Worm (Caenorhabditis elegans) whole organism, L1 larva: Measurements from ENCODE around the gene fbxa-79.

ENCODE experiments used
- F16B12.6 ChIP-seq: fragments of 150-350 bp; optimal IDR thresholded peaks from 2 replicates; lab custom pipeline; 2014; ENCODE audit warnings: missing biosample characterization, missing genetic modification characterization
- blmp-1 ChIP-seq: fragments of 150-350 bp; optimal IDR thresholded peaks from 2 replicates; lab custom pipeline; 2014; ENCODE audit warnings: missing biosample characterization, missing genetic modification characterization
- lir-3 ChIP-seq: sonication (generic microtip); optimal IDR thresholded peaks from 2 replicates; lab custom pipeline; 2016; ENCODE audit warnings: mild to moderate bottlenecking, missing genetic modification characterization, moderate library complexity, missing compliant biosample characterization; ENCODE audit not compliant: poor library complexity
- nhr-237 ChIP-seq: fragments of 150-350 bp; optimal IDR thresholded peaks from 2 replicates; lab custom pipeline; 2014; ENCODE audit warnings: missing biosample characterization, missing genetic modification characterization
- nhr-76 ChIP-seq: sonication (generic microtip); optimal IDR thresholded peaks from 2 replicates; lab custom pipeline; 2017; ENCODE audit warnings: missing biosample characterization, missing genetic modification characterization
- pag-3 ChIP-seq: sonication (generic microtip); optimal IDR thresholded peaks from 2 replicates; lab custom pipeline; 2017; ENCODE audit warnings: missing genetic modification characterization, mild to moderate bottlenecking, missing compliant biosample characterization, antibody characterized with exemption, borderline replicate concordance; ENCODE audit not compliant: insufficient read depth
- pqm-1 ChIP-seq: sonication (generic microtip); optimal IDR thresholded peaks from 3 replicates; lab custom pipeline; 2017; ENCODE audit warnings: missing biosample characterization, missing genetic modification characterization
- snpc-4 ChIP-seq: fragments of 150-350 bp; optimal IDR thresholded peaks from 2 replicates; lab custom pipeline; 2014; ENCODE audit warnings: missing biosample characterization, missing genetic modification characterization
- vab-15 ChIP-seq: sonication (generic microtip); optimal IDR thresholded peaks from 2 replicates; lab custom pipeline; 2017; ENCODE audit warnings: missing genotype, mild to moderate bottlenecking, missing genetic modification characterization, missing compliant biosample characterization
- zag-1 ChIP-seq: fragments of 150-350 bp; optimal IDR thresholded peaks from 2 replicates; lab custom pipeline; 2014; ENCODE audit warnings: missing biosample characterization, missing genetic modification characterization

ce11 chrIII:1311367-1311766 is 3.3 kb upstream of the fbxa-79 start:
- TF ChIP-seq pag-3 (tag; lab: Kevin White, UChicago) (no peak), nhr-76 (tag; lab: Kevin White, UChicago) (no peak), zag-1 (tag; lab: Kevin White, UChicago) (no peak), nhr-237 (tag; lab: Kevin White, UChicago) (no peak), lir-3 (no peak), snpc-4 (tag; lab: Kevin White, UChicago) (no peak), vab-15 (tag; lab: Kevin White, UChicago) (no peak), F16B12.6 (tag; lab: Kevin White, UChicago) (no peak), pqm-1 (tag; lab: Kevin White, UChicago) (no peak), blmp-1 (no peak)
